Worm (Caenorhabditis elegans) whole organism, L2 larva: ENCODE results near the gene F10G2.7.

Source experiments
- dmd-4 ChIP-seq: sonication (generic microtip); optimal IDR thresholded peaks from 2 replicates; lab custom pipeline; 2017; ENCODE audit warnings: missing biosample characterization, missing genetic modification characterization
- elt-3 ChIP-seq: sonication (generic microtip); optimal IDR thresholded peaks from 2 replicates; lab custom pipeline; 2017; ENCODE audit warnings: missing biosample characterization, missing genetic modification characterization
- snpc-4 ChIP-seq: fragments of 150-350 bp; optimal IDR thresholded peaks from 2 replicates; lab custom pipeline; 2014; ENCODE audit warnings: missing biosample characterization, missing genetic modification characterization
- unc-62 ChIP-seq: fragments of 150-350 bp; optimal IDR thresholded peaks from 2 replicates; lab custom pipeline; 2014; ENCODE audit warnings: missing biosample characterization, missing genetic modification reagents, missing genetic modification characterization

DNA sequence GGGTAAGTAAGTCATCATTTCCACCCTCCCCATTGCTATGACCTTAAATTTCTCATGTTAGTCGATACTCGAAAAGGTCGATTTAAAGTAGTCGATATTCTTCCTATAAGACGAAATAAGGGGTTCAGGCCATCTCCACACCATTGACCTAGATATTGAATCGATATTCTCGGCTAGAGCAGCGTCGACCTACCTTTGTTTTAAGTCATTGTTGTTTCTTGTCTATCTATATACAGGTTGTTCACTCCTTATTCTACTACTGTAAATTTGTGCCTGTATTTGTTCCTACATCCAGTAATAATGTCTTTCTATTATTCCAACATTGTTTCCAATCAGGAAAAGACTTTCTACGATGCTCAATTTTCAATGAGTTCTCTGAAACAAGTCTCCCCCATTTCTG is 10.2 kb downstream of the F10G2.7 start, which contains the start of gene F10G2.4:
- no peak for TF ChIP-seq dmd-4
- TF ChIP-seq unc-62 (GFP tag; lab: Kevin White, UChicago) = no peak
- TF ChIP-seq snpc-4 (tag; lab: Kevin White, UChicago) = no peak
- no peak for TF ChIP-seq elt-3 (tag; lab: Kevin White, UChicago)
